Fruit fly (Drosophila melanogaster) S2 (cell line): ENCODE data around the gene CG43694.
A peak's percentile ranks its signal among the peaks of the same experiment; 100 is the strongest.

Experiments used
- CG8478 ChIP-seq: fragments of >200 bp; optimal IDR thresholded peaks from 2 replicates; lab custom pipeline; 2018
- CTCF ChIP-seq, 2 experiments: fragments of >200 bp; optimal IDR thresholded peaks; 2 replicates each; lab custom pipeline; 2018

The CG43694 gene

DNA sequence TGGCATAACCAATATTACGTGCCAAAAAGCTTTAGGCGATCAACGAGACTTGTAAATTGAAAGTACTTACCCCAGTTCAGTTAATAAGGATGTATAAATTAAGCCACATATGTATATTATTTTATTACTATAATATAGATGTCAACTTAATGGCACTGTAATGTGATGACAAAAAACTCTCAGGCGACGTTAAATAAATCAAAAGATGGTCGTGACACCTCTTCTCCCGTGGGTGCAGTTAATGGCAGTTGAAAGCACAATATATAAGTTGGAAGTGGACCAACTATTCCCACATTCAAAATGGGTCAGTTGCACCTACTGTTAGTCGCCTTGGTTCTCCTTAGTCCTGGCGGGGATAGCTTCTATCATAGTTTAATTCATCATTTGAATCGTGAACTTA is 23.3 kb downstream of the CG43694 start, which contains the start of gene Ir94d:
Gene Ir94d, plus strand, starts transcription at position 301 of the 400 bp plus-strand sequence.
- TF ChIP-seq CTCF (optimal IDR thresholded peaks at IDR 0.05; lab: Kevin White, UChicago) (no peak), CG8478 (lab: Kevin White, UChicago) (no peak)

DNA sequence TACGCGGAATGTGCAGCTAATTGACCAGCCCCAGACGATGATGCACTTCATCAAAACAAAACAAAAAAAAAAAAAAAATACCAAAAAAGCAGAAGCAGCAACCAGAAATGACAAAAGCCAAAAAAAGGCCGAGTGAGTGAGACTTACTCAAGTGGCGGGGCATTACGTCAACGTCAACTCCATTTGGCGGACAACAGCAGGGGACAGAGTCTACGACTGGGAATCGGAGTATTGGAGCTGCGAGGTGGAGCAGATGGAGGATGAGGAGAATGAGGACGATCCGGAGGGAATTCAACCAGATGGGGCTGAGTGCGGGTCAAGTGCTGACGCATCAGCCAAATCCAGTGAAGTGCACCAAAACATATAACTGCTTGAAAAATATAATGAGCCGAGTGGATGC is 24.3 kb downstream of the CG43694 start:
- TF ChIP-seq CG8478 (lab: Kevin White, UChicago) (no peak), CTCF (optimal IDR thresholded peaks at IDR 0.05; lab: Kevin White, UChicago) (no peak)

DNA sequence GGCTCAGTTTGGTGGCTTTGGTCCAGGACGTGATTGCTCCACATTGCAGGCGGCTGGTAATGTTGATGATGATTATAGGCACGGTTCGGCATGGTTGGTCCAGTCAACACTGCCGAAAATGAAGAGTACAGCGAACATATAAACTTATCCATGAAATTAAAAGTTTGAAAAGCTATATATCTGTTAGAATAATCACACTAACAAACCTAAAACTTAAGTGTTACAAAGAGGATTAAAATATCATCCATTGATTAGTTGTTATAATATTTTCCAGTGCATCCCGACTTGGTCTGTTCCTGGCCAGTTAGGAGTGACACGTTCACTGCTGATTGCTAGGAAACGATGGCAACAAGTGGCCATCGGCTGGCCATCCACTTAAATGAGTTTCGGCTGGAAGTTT is 26.1 kb downstream of the CG43694 start:
- no peak for TF ChIP-seq CTCF (optimal IDR thresholded peaks at IDR 0.05; lab: Kevin White, UChicago)
- TF ChIP-seq CG8478 (lab: Kevin White, UChicago) = no peak

DNA sequence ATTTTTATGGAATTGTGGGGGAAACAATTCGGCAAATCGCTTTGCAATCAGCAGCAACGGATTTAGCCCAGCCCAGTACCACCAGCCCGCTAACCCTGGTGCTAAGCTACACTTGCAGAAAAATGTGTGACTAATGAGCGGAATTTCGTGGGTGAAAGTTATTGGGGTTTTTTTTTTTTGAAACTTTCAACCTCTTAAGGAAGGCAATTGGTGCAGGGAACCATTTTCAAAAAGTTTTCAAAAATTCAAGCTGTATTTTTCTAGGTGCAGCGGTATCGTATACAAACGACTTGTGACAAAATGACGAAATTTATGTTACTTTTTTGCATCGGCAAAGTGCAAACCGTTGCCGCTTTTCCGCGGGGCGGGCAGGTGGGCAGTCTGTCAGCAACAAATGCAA is 26.9 kb downstream of the CG43694 start:
- TF ChIP-seq CG8478 (lab: Kevin White, UChicago) = no peak
- no peak for TF ChIP-seq CTCF (optimal IDR thresholded peaks at IDR 0.05; lab: Kevin White, UChicago)

DNA sequence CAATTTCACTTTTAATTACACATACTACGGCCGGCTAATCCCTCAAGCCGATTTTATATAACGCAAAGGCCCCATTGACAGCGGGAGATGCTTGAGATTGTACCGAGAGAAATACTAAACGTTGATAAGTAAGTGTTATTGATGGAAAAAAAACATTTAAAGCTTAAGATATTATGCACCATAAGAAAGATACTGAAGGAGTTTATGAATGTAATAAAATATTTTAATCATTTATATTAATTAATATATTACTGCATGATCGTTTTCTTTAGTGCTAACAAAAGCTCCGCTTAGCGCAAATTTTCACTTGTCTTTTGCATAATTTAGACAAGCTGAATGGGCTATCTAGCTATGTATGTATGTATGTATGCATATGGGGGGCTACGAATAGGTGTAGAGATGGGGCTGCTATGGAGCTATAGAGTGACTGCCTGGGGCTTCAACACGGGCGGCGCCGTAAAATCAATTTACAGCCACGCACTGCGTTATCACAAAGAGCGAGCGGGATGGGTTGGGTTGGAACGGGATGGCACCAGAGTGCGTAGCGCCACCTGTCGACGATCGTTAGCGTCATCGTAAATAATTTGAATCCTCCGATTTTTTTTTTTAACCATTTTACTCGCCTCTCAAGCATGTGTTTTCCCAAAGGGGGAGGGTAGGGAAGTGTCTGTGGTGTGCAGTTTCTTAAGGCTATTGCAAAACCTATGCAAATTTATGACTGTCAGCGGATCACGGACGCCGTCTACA is 29.1 kb downstream of the CG43694 start:
- TF ChIP-seq CG8478 (lab: Kevin White, UChicago) (no peak), CTCF (optimal IDR thresholded peaks at IDR 0.05; lab: Kevin White, UChicago) (peak; percentile 69 to 73)

DNA sequence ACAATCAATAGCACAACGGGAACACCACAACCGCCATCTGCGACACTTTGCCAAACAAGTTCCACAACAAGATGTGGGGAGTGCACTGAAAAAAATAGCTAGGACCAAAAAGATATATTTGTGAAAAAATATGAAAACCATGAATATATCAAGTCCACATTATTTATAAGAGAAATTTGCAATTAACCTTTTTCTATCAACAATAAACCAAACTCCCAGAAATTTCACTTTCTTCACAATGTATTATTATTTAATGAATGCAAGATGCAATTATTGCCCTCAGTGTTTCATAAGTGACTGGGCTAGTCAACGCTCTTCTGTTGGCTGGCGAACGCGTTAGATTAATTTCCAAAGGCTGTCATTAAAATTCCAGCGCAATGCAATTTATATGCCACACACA is 30.1 kb downstream of the CG43694 start:
- no peak for TF ChIP-seq CTCF (optimal IDR thresholded peaks at IDR 0.05; lab: Kevin White, UChicago)
- no peak for TF ChIP-seq CG8478 (lab: Kevin White, UChicago)

DNA sequence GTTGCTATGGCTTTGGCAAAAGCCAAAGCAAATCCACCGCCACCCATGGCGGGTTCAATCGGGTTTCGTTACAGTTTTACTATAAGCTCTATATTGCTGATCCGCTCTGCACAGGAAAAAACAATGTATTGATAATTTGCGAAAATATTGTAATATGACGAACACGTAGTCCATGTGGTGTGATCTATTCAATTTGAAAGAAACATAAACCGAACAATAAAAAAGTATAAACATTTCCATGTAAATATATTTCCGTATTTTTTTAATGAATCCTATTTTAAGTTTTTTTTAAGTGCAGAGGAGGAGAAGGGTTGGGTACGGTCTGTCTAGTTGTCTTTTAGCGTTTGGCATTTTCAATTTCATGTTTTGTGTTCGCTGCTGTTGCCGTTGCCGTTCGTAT is 32.3 kb downstream of the CG43694 start:
- TF ChIP-seq CG8478 (lab: Kevin White, UChicago) = no peak
- no peak for TF ChIP-seq CTCF (optimal IDR thresholded peaks at IDR 0.05; lab: Kevin White, UChicago)

DNA sequence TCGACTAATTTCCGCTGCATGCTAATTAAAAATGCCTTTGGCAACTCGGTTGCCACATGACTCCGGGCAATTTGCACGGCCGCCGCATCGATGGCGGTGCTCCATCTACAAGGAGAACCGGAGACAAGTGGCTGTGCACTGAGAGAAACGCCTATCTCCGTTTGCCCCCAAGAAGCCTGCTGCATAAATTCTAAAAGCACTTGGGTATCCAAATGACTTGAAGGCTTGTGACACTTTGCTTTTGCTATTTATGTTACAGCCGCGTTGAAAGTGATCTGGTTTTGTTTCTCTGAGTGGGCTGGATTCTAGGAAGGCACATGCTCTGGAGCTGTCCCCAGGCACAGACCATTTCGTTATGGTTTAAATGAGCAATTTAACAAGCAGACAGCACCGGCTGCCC is 33.6 kb downstream of the CG43694 start:
- TF ChIP-seq CG8478 (lab: Kevin White, UChicago) = no peak
- no peak for TF ChIP-seq CTCF (optimal IDR thresholded peaks at IDR 0.05; lab: Kevin White, UChicago)

DNA sequence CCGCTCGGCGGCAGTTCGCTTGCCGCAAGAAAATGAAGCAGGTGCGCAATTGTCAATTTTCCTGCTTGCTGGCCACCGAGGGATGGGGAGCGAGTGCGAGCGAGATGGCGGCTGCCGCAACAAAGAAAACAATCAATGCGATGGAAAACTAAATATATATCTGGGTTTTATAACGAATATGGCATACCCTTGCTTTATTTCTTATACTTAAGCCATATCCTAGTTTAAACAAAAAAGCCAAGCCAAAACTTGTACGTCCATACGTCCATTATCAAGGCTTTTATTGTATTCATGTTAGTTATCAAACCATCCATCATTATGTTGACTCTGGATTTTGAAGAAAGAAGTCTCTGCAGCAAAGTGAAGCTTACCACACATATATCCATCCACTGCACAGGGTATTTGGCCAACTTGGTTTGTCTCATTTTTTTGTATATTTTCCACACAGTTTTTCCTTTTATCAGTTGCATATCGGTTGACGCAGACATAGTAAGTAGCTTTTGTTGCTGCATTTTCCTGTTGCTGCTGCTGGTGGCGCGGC is 35.0 kb downstream of the CG43694 start:
- TF ChIP-seq CTCF (optimal IDR thresholded peaks at IDR 0.05; lab: Kevin White, UChicago) (no peak), CG8478 (lab: Kevin White, UChicago) (no peak)

DNA sequence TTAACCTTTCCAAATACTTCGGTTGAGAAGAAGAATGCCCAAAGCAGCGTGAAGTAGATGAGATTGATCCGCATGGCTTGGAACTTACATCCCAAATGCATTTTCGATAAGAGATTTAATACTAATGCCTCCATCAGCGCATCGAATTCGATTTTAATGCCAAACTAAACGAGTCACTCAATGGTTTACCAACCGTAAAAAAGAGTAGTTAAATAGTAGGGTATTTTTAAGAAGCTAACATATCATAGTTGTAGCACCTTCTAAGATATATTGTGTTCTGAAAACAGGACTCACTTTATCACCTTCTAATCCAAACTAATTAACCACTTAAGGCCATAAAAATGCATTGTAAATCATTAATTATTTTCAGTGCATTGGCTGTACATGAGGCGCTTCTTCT is 37.0 kb downstream of the CG43694 start, which contains the start of gene CG31515:
Gene CG31515, minus strand, starts transcription at position 101 of the 400 bp plus-strand sequence.
- TF ChIP-seq CG8478 (lab: Kevin White, UChicago) (no peak), CTCF (optimal IDR thresholded peaks at IDR 0.05; lab: Kevin White, UChicago) (no peak)

DNA sequence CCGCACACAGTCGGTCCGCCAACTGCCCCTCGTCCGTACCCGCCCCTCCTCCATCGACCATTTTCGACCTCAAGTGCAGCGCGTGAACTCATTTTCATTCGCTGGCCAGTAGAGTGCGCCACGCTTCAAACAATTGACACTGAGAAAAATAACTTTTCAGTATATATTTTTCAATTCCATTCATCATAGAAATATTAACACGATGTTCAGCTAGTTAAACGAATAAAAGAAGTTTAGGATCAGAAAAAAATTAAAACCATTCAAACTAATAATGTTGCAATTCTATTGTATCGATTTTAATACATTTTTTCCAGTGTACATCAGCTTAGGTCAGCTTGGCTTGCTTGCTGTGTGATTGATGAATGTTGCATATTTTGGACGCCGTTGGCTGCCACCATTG is 38.9 kb downstream of the CG43694 start:
- TF ChIP-seq CG8478 (lab: Kevin White, UChicago) (no peak), CTCF (optimal IDR thresholded peaks at IDR 0.05; lab: Kevin White, UChicago) (no peak)

DNA sequence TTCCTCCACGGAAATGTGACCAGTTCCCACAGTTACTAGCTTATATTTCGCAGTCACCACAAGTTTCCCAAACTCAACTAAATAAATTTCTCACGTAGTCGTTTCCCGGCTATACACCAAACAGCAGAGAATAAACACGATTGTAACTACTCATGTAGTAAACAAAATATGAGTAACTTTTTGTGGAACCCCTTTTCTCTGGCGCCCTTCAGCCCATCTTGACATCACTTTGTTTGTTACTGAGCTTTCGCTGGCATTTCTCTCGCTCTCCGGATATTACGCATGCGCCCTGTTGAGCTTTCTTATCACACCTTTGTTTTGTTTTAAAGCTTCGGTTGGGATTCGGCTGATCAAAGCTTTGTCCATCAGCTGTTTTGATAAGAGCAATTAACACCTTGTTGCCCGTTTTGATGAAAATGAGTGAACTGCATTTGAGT is 39.8 kb downstream of the CG43694 start:
- TF ChIP-seq CTCF (optimal IDR thresholded peaks at IDR 0.05; lab: Kevin White, UChicago) = no peak
- TF ChIP-seq CG8478 (lab: Kevin White, UChicago) = no peak

DNA sequence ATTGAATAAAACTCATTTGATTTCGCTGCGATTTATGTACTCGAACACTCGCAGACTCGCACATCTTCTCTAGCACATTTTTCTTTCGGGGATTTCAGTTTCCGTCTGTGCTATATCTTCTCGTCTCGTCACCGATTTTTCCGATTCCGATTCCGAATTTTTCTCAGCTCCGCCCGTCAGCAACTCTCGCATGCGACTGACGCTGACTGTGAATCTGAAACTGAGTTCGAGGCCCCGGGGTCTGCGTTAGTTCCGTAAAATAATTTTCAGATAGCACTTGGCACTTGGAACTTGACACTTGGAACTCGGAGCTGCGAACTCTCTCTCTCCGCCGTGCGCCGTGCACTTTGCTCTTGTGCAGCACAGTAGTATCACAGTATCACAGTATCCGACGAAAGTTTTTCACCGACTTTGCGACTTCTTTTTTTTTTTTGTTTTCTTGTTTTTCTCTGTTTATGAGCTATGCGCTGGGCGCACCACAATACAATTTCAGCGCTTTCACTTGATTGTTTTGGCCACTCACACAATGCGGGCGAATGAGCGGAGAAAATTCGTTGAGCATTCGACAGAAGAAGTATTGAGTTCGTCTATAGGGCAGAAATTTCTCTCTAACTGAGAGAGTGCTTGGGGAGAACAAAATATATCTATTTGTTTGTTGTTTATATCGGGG is 41.1 kb downstream of the CG43694 start, which contains the start of gene CG4393:
Gene CG4393, minus strand, starts transcription at position 187 of the 670 bp plus-strand sequence.
- no peak for TF ChIP-seq CTCF (optimal IDR thresholded peaks at IDR 0.05; lab: Kevin White, UChicago)
- no peak for TF ChIP-seq CG8478 (lab: Kevin White, UChicago)

DNA sequence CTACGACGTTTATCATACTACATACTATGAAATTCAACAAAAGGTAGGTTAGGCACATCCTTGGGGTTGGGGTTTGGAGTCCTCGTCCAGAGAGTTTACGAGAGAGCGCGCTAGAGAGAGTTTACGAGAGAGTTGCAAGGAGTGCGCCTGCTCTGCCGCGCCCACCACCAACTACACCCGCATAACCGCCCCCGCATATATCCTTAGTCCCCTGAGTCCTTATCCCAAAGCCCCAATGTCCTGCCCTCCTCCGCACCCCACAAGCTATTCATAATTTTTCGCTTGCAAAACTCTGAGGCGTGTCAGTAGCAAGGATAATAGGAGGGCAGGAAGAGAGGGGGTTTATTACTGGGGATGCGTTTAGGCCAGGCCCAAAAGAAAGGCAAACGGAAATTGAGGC is 42.1 kb downstream of the CG43694 start:
- no peak for TF ChIP-seq CTCF (optimal IDR thresholded peaks at IDR 0.05; lab: Kevin White, UChicago)
- no peak for TF ChIP-seq CG8478 (lab: Kevin White, UChicago)

DNA sequence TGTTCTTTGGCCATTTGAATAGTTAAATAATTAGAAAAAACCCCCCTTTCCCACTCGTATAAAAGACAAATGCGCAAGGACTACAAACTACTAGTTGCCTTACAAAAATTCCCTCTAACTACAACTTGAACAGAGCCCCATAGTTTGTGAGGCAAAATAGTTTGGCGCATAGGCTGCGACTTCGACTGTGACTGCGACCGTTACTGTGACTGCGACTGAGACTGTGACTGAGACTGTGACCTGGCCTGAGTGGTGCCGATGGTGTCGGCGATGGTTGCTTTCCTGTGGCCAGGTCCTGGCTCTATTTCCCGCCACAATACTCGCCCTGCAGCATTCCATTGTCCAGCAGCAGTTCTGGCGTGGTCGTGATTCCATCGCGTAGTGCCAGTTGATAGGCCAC is 48.5 kb downstream of the CG43694 start:
- no peak for TF ChIP-seq CG8478 (lab: Kevin White, UChicago)
- no peak for TF ChIP-seq CTCF (optimal IDR thresholded peaks at IDR 0.05; lab: Kevin White, UChicago)
